Worm (Caenorhabditis elegans) whole organism, L4/young adult: ENCODE measurements around the gene hat-1.
"Not testable (repeated sequence)": the region's sequence is repeated elsewhere in the genome, so short reads cannot be mapped to it uniquely, and the experiment has no call there.

ENCODE experiments used
- W03F9.2 ChIP-seq: fragments of 150-350 bp; optimal IDR thresholded peaks from 2 replicates; lab custom pipeline; 2014; ENCODE audit warnings: missing biosample characterization, missing genetic modification characterization
- dao-5 ChIP-seq: sonication (generic microtip); optimal IDR thresholded peaks from 2 replicates; lab custom pipeline; 2016; ENCODE audit warnings: missing genotype, missing genetic modification characterization, moderate library complexity, missing compliant biosample characterization
- him-1 ChIP-seq: sonication (generic microtip); optimal IDR thresholded peaks from 2 replicates; lab custom pipeline; 2016; ENCODE audit warnings: missing genotype, missing genetic modification reagents, missing genetic modification characterization, missing compliant biosample characterization

The hat-1 gene

ce11 chrIII:10407198-10407663, at the start of gene hat-1:
Gene hat-1 (minus strand): TSS chrIII:10407248.
- TF ChIP-seq him-1 (tag; lab: Kevin White, UChicago) (peak; percentile 90), W03F9.2 (tag; lab: Kevin White, UChicago) (peak; percentile 91), dao-5 (no peak)

ce11 chrIII:10451012-10451411, 44.0 kb upstream of the hat-1 start, which contains the start of gene H04D03.4:
Gene H04D03.4 (minus strand): TSS chrIII:10451112.
- TF ChIP-seq W03F9.2 (tag; lab: Kevin White, UChicago) (no peak), him-1 (tag; lab: Kevin White, UChicago) (no peak), dao-5 (no peak)

DNA sequence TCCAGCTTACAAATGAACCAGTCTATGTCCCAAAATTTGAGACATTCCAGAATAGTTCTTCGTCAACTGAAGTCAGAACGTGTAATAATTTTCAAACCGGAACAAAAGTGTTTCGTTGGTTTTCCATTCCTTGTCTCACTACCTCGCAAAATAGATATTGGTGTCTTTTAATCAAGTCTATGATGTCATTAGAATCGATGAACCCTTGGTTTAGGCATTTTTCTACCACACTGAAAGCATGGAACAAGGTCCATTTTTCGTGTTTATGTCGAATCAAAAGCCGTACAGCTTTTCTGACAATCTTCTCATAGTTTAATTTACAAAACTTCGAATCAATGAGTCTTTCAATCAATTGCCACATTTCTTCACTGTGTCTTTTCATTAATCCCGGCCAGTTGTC, 39.7 kb upstream of the hat-1 start, which contains the start of gene H04D03.7:
Gene H04D03.7, minus strand, starts transcription at position 101 of the 400 bp plus-strand sequence.
- TF ChIP-seq W03F9.2 (tag; lab: Kevin White, UChicago) (no peak), him-1 (tag; lab: Kevin White, UChicago) (no peak), dao-5 (no peak)

DNA sequence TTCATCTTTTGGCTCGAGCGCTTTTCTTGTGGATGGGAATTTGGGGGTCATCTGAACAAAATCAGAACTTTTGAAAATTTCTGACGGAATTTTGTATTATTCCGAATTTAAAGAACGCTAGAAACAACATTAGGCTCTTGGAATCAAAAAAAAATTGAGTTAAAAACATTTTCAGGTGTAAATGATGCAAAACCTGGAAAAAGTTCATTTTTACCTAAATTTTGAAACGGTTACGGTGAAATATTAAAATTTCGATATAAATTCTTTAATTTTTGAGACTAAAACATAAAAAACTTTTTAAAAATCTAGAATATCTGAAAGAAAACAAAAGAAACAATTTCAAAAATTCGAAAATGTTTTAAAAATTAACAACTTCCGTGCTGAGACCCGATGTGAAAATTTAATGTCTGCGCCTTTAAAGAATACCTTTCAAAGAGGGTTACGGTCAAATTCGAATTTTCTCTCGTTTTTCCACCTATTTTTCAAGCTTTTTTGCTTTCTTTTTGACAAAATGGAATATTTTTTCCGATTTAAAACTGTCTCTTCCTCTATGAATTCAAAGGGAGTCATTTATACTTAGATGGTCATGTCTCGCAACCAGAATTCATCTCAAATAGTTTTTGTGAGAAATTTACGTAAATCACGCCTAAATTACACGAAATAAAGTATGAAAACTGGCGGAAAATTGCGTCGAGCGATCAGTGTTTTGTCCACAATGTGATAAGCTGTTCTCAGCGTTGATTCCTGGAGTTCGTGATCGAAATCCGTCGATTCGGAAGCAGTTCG, 35.5 kb upstream of the hat-1 start, which contains the start of the genes H04D03.2 and ecps-2:
Gene H04D03.2, minus strand, starts transcription at position 51 of the 786 bp plus-strand sequence.
Gene ecps-2, plus strand, starts transcription at position 736 of the 786 bp plus-strand sequence.
- no peak for TF ChIP-seq him-1 (tag; lab: Kevin White, UChicago)
- no peak for TF ChIP-seq dao-5
- TF ChIP-seq W03F9.2 (tag; lab: Kevin White, UChicago): no peak

DNA sequence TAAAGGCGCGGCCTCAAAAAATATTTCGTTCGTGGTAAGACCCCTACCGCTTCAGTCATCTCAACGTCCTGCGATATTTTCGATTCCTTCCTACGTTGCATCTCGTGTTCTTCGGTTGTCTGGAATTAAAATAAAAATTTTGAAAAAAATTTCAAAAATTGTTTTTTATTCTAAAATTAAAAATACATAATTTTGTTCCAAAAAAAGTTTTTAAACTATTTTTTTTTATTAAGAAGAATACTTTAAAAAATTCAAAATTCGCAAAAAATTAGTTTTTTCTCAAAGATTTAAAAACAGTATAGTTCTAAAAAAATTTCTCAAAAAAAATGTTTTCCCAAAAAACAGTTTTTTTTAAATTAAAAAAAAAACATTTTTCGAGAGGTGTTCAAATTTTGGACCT, 31.7 kb upstream of the hat-1 start, which contains the start of gene H04D03.6:
Gene H04D03.6, minus strand, starts transcription at position 101 of the 400 bp plus-strand sequence.
- TF ChIP-seq W03F9.2 (tag; lab: Kevin White, UChicago); him-1 (tag; lab: Kevin White, UChicago); dao-5: not testable (repeated sequence)

- peak; percentile 6 for TF ChIP-seq him-1 (tag; lab: Kevin White, UChicago)
- peak; percentile 15 for TF ChIP-seq W03F9.2 (tag; lab: Kevin White, UChicago)
These were observed 29.1 kb upstream of the hat-1 start, which contains the start of the genes smrd-1 and enu-3.1 for ce11 chrIII:10435938-10436842. Gene smrd-1 (minus strand): TSS chrIII:10435988. Gene enu-3.1 (plus strand): TSS chrIII:10436276.

DNA sequence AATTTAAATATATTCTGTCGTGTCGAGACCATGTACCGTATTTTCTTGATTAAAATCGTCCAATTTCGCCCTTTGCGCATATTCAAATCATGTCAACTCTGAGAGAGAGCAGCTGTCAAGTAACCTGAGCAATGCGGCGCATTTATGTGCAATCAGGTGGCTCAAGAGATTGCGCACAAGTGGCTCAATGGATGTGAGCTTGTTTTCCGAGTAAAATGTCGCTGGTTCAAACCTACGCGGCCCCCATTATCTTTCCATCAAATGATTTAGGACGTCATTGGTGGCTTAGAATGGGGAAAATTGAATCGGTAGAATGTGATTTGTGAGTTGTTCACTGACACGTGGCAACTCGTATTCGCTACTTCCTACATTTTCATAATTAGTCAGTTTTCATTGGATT, 25.1 kb upstream of the hat-1 start:
- TF ChIP-seq dao-5 (no peak), him-1 (tag; lab: Kevin White, UChicago) (peak; percentile 2)

ce11 chrIII:10427882-10428281, 20.8 kb upstream of the hat-1 start, which contains the start of gene prp-3:
Gene prp-3 (minus strand): TSS chrIII:10427982.
- no peak for TF ChIP-seq dao-5
- TF ChIP-seq W03F9.2 (tag; lab: Kevin White, UChicago): no peak
- no peak for TF ChIP-seq him-1 (tag; lab: Kevin White, UChicago)

- no peak for TF ChIP-seq him-1 (tag; lab: Kevin White, UChicago)
- TF ChIP-seq W03F9.2 (tag; lab: Kevin White, UChicago): no peak
- TF ChIP-seq dao-5: no peak
These were observed 16.9 kb upstream of the hat-1 start, which contains the start of gene M03C11.6 for ce11 chrIII:10423906-10424305. Gene M03C11.6 (minus strand): TSS chrIII:10424006.

- TF ChIP-seq W03F9.2 (tag; lab: Kevin White, UChicago) (no peak), dao-5 (no peak), him-1 (tag; lab: Kevin White, UChicago) (no peak)
These were observed 14.6 kb upstream of the hat-1 start for ce11 chrIII:10421680-10422079.

DNA sequence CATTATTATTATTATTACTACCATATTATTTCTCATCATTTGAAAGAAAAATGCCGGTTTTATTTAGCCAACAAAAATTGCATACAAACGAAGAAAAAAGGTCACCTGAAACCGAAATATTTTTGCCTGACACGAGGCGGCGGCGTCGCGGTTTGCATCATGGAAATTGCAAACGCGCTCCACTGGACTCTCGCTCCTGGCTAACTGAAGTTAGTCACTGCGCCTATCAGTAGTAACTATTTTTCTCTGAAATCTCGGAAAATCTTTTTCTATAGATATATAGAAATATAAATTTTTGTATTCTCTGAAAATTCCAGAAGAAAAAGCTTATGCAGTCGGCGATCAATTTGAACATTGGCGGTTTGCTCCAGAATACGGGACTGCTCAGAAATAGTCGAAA, 8.8 kb upstream of the hat-1 start, which contains the start of gene ymel-1:
Gene ymel-1, plus strand, starts transcription at position 318 of the 400 bp plus-strand sequence.
- no peak for TF ChIP-seq W03F9.2 (tag; lab: Kevin White, UChicago)
- no peak for TF ChIP-seq him-1 (tag; lab: Kevin White, UChicago)
- no peak for TF ChIP-seq dao-5

ce11 chrIII:10404918-10405317, 2.1 kb downstream of the hat-1 start, which contains the start of the genes M03C11.3 and chl-1:
Gene M03C11.3 (plus strand): TSS chrIII:10405070.
Gene chl-1 (minus strand): TSS chrIII:10405240.
- no peak for TF ChIP-seq him-1 (tag; lab: Kevin White, UChicago)
- no peak for TF ChIP-seq dao-5
- TF ChIP-seq W03F9.2 (tag; lab: Kevin White, UChicago): no peak

DNA sequence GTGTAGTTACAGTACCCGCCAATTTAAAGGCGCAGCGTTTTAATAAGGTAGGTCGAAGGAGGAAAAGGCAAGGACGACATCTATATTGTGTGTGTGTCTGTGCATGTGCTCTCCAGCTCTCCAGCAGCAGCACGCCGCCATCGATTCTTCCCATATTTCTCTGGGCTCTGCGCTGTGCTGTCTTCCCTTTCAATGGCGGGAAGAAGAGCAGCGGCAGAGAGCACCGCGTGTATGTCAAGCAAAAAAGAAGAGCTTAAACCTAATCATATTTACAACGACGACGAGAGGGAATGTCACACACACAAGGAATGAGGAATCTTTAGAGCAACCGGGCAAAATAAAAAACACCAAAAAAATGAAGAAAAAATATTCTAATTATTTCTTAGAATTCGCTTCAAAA, 8.1 kb downstream of the hat-1 start:
- TF ChIP-seq him-1 (tag; lab: Kevin White, UChicago): peak; percentile 22
- no peak for TF ChIP-seq dao-5
